Worm (Caenorhabditis elegans) whole organism, early embryonic: ENCODE results near the gene pho-6.

Experiments used
- B0310.2 ChIP-seq: sonication (generic microtip); optimal IDR thresholded peaks from 2 replicates; lab custom pipeline; 2016; ENCODE audit warnings: mild to moderate bottlenecking, missing genetic modification characterization, missing compliant biosample characterization
- F13C5.2 ChIP-seq: sonication (generic microtip); optimal IDR thresholded peaks from 2 replicates; lab custom pipeline; 2017; ENCODE audit warnings: mild to moderate bottlenecking, missing genetic modification characterization, inconsistent platforms, missing compliant biosample characterization
- aly-1 ChIP-seq: sonication (generic microtip); optimal IDR thresholded peaks from 2 replicates; lab custom pipeline; 2016; ENCODE audit warnings: missing genetic modification characterization, missing compliant biosample characterization
- ama-1 ChIP-seq: fragments of 150-350 bp; optimal IDR thresholded peaks from 2 replicates; lab custom pipeline; 2014
- ceh-13 ChIP-seq: fragments of 200-800 bp; sonication (Bioruptor generic); optimal IDR thresholded peaks from 2 replicates; lab custom pipeline; 2018; ENCODE audit warnings: mild to moderate bottlenecking, missing genetic modification characterization, missing compliant biosample characterization
- ceh-36 ChIP-seq: sonication (generic microtip); optimal IDR thresholded peaks from 2 replicates; lab custom pipeline; 2016; ENCODE audit warnings: missing genetic modification characterization, inconsistent platforms, missing compliant biosample characterization
- ets-7 ChIP-seq: sonication (generic microtip); optimal IDR thresholded peaks from 2 replicates; lab custom pipeline; 2016; ENCODE audit warnings: missing genotype, missing genetic modification characterization, missing compliant biosample characterization
- flt-1 ChIP-seq: fragments of 200-800 bp; sonication (Bioruptor generic); IDR thresholded peaks from 2 replicates; pipeline ENCODE4 v1.3.6; 2022; ENCODE audit warnings: missing genetic modification characterization, missing compliant biosample characterization
- hmbx-1 ChIP-seq: sonication (generic microtip); optimal IDR thresholded peaks from 2 replicates; lab custom pipeline; 2016; ENCODE audit warnings: mild to moderate bottlenecking, missing genetic modification characterization, missing compliant biosample characterization
- hmg-4 ChIP-seq: fragments of 200-800 bp; sonication (Bioruptor generic); optimal IDR thresholded peaks from 2 replicates; lab custom pipeline; 2018; ENCODE audit warnings: mild to moderate bottlenecking, missing genetic modification characterization, missing compliant biosample characterization
- hnd-1 ChIP-seq: sonication (generic microtip); optimal IDR thresholded peaks from 2 replicates; lab custom pipeline; 2016; ENCODE audit warnings: missing genetic modification characterization, missing compliant biosample characterization
- pes-1 ChIP-seq: fragments of 200-800 bp; sonication (Bioruptor generic); IDR thresholded peaks from 2 replicates; pipeline ENCODE4 v1.3.6; 2022; ENCODE audit warnings: missing genetic modification reagents, missing genetic modification characterization, missing compliant biosample characterization
- scrt-1 ChIP-seq: fragments of 200-800 bp; sonication (Bioruptor generic); IDR thresholded peaks from 2 replicates; pipeline ENCODE4 v1.3.6; 2022; ENCODE audit warnings: missing genetic modification characterization, missing compliant biosample characterization
- sea-1 ChIP-seq: fragments of 200-800 bp; sonication (Bioruptor generic); conservative IDR thresholded peaks from 2 replicates; pipeline ENCODE4 v1.3.6; 2022; ENCODE audit warnings: missing genetic modification characterization, missing compliant biosample characterization
- tbx-11 ChIP-seq: fragments of 200-800 bp; sonication (Bioruptor generic); IDR thresholded peaks from 2 replicates; pipeline ENCODE4 v1.3.6; 2022; ENCODE audit warnings: missing genetic modification characterization, missing compliant biosample characterization
- tbx-37 ChIP-seq: fragments of 200-800 bp; sonication (Bioruptor generic); conservative IDR thresholded peaks from 2 replicates; pipeline ENCODE4 v1.3.6; 2022; ENCODE audit warnings: missing genetic modification reagents, missing genetic modification characterization, missing compliant biosample characterization
- tra-4 ChIP-seq: sonication (generic microtip); optimal IDR thresholded peaks from 2 replicates; lab custom pipeline; 2017; ENCODE audit warnings: missing genetic modification characterization, missing compliant biosample characterization

The pho-6 gene

DNA sequence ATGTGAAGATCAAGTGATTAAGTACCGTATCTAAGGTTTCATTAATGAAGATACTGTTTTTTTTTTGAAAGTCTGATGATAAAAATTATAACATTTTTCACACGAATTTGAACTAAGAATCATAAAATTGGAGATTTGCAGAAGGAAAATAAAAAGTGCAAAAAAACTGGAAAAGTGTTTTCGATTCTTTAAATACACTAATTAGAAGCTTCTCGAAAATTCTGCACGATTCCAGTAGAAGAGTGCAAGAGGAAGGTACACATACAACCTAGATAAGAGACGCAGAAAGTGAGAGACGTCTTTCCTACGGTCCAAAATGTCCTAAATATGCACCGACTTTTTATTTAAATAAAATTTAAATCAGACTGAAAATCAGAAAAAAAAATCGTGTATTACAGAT is 32.0 kb upstream of the pho-6 start:
- TF ChIP-seq hmg-4 (GFP tag; lab: Kevin White, UChicago) (no peak), B0310.2 (tag; lab: Kevin White, UChicago) (no peak), ceh-36 (tag; lab: Kevin White, UChicago) (no peak), hnd-1 (tag; lab: Kevin White, UChicago) (no peak), tbx-11 (GFP tag; lab: Robert Waterston, UW) (no peak)

DNA sequence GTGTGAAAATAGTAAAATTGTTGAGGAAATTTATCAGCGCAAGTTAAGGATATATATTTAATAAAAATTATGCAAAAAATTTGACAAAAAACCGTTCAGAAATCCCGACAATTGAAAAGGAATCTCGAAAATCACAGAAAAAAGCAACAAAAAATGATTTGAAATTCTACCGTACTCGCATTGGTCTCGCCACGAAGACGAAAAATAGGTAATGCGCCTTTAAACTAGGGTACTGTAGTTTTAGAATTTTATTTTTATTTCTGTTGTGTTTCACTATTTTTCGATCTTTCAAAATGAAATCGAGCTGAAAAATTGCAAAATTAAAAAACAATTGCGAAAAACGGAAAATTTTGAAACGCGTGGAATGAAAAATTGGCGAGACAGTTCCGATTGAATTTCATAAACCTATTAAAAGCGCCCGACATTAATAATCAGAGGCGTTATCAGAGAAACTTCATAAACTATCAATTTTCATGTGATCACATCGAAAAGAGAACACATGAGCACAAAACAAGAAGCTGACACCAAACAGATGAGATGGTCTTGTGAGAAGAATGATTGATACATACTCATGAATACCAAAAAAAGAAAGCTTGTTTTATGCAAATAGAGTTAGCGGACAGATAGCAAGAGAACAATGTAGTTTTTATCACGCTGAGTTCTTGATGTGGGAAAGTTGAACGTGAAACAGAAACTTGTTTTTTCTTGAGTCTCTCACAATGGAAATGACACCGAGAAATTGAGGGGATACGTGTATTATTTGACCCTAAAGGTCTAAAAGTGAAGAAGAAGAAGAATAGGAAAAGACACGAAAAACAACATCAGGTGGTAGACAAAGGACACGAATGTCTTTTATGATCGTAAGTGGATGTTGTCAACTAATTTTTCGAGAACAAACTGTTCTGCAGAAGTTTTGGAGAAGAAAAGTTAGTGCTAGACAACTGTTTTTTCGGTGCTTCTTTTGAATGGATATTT is 30.9 kb upstream of the pho-6 start:
- TF ChIP-seq B0310.2 (tag; lab: Kevin White, UChicago): no peak
- no peak for TF ChIP-seq hnd-1 (tag; lab: Kevin White, UChicago)
- TF ChIP-seq ets-7 (tag; lab: Kevin White, UChicago): no peak
- no peak for TF ChIP-seq hmbx-1 (tag; lab: Kevin White, UChicago)

DNA sequence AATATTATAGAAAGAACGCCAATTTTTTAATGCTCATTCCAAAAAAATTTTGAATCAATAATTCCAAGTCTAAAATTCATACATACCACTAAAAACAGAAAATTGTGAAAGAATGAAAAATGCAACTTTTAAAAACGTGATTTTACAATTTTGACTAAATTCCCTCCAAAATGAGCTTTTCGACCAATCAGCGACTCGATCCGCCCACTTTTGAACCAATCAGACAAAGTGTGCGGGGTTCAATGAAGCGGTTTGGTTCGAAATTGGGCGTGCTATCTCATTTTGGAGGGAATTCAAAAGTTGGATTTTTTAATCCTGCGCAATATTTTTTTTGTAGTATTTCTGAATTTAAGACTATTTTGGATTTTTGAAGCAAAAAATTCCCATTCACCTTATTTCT is 23.0 kb upstream of the pho-6 start:
- no peak for TF ChIP-seq tra-4
- TF ChIP-seq hmbx-1 (tag; lab: Kevin White, UChicago): no peak
- no peak for TF ChIP-seq pes-1 (GFP tag; lab: Robert Waterston, UW)

ce11 chrV:8415113-8415530 is 20.9 kb upstream of the pho-6 start:
- no peak for TF ChIP-seq tra-4
- no peak for TF ChIP-seq pes-1 (GFP tag; lab: Robert Waterston, UW)
- TF ChIP-seq aly-1 (tag; lab: Kevin White, UChicago): no peak
- no peak for TF ChIP-seq ama-1 (lab: Kevin White, UChicago)
- TF ChIP-seq ceh-13 (GFP tag; lab: Kevin White, UChicago): no peak
- TF ChIP-seq hmg-4 (GFP tag; lab: Kevin White, UChicago): no peak
- TF ChIP-seq B0310.2 (tag; lab: Kevin White, UChicago): no peak
- no peak for TF ChIP-seq ceh-36 (tag; lab: Kevin White, UChicago)
- TF ChIP-seq F13C5.2: no peak
- TF ChIP-seq scrt-1 (GFP tag; lab: Robert Waterston, UW): no peak
- TF ChIP-seq ets-7 (tag; lab: Kevin White, UChicago): no peak
- TF ChIP-seq hmbx-1 (tag; lab: Kevin White, UChicago): no peak
- no peak for TF ChIP-seq tbx-11 (GFP tag; lab: Robert Waterston, UW)
- TF ChIP-seq hnd-1 (tag; lab: Kevin White, UChicago): no peak
- no peak for TF ChIP-seq flt-1 (GFP tag; lab: Robert Waterston, UW)
- no peak for TF ChIP-seq tbx-37
- TF ChIP-seq sea-1: no peak

- TF ChIP-seq F13C5.2: no peak
- TF ChIP-seq ceh-36 (tag; lab: Kevin White, UChicago): no peak
- TF ChIP-seq ama-1 (lab: Kevin White, UChicago): no peak
- TF ChIP-seq scrt-1 (GFP tag; lab: Robert Waterston, UW): no peak
- no peak for TF ChIP-seq ets-7 (tag; lab: Kevin White, UChicago)
- no peak for TF ChIP-seq hnd-1 (tag; lab: Kevin White, UChicago)
- no peak for TF ChIP-seq hmbx-1 (tag; lab: Kevin White, UChicago)
- no peak for TF ChIP-seq hmg-4 (GFP tag; lab: Kevin White, UChicago)
- no peak for TF ChIP-seq tra-4
Measured at ce11 chrV:8414036-8414728, 19.9 kb upstream of the pho-6 start, which contains the start of gene pos-1. TSS of gene pos-1 (plus strand) at chrV:8414086.

DNA sequence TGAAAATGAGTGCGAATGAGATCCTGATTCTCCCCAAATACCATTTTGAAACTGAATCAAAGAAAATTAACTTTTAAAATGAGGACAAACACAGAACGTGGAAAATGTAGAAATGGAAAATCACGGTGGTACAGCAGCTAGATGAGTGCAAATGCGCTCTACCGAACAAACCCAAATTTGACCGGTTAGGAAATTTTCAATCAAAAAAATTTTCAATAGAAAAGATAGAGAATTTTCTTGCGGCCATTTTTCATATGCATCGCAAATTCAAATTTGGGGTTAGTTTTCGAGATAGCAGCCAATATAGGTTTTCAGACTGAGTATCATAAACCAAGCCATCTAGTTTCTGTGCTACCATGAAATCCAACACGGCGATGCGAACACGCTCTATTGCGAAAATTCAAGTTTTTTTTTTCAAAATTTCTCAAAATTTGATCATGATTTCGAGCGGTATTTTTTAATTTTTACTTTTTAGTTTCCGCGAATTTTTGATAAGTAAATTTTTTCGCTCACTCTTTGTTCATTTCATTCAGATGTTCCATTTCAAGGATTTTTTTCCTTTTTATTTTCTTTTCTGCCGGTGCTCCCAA is 19.3 kb upstream of the pho-6 start, which contains the start of gene vha-18:
vha-18 (minus strand) TSS at position 51 of the 590 bp plus-strand sequence.
- TF ChIP-seq tbx-37 (no peak), tbx-11 (GFP tag; lab: Robert Waterston, UW) (no peak), pes-1 (GFP tag; lab: Robert Waterston, UW) (no peak), hmg-4 (GFP tag; lab: Kevin White, UChicago) (no peak), scrt-1 (GFP tag; lab: Robert Waterston, UW) (no peak), ceh-13 (GFP tag; lab: Kevin White, UChicago) (no peak), F13C5.2 (no peak), hmbx-1 (tag; lab: Kevin White, UChicago) (no peak), B0310.2 (tag; lab: Kevin White, UChicago) (no peak)

ce11 chrV:8410406-8410805 is 16.1 kb upstream of the pho-6 start, which contains the start of gene F52E1.2:
TSS of gene F52E1.2 (plus strand) at chrV:8410595.
- TF ChIP-seq tbx-11 (GFP tag; lab: Robert Waterston, UW) (no peak), ceh-36 (tag; lab: Kevin White, UChicago) (no peak), hmbx-1 (tag; lab: Kevin White, UChicago) (no peak), B0310.2 (tag; lab: Kevin White, UChicago) (no peak), sea-1 (no peak), hmg-4 (GFP tag; lab: Kevin White, UChicago) (no peak), F13C5.2 (no peak), flt-1 (GFP tag; lab: Robert Waterston, UW) (no peak), pes-1 (GFP tag; lab: Robert Waterston, UW) (no peak), tbx-37 (no peak), ceh-13 (GFP tag; lab: Kevin White, UChicago) (no peak), tra-4 (no peak), aly-1 (tag; lab: Kevin White, UChicago) (no peak), ets-7 (tag; lab: Kevin White, UChicago) (no peak), ama-1 (lab: Kevin White, UChicago) (no peak), hnd-1 (tag; lab: Kevin White, UChicago) (no peak)
